Fruit fly (Drosophila melanogaster): ENCODE data around the gene Mcad.

DNA sequence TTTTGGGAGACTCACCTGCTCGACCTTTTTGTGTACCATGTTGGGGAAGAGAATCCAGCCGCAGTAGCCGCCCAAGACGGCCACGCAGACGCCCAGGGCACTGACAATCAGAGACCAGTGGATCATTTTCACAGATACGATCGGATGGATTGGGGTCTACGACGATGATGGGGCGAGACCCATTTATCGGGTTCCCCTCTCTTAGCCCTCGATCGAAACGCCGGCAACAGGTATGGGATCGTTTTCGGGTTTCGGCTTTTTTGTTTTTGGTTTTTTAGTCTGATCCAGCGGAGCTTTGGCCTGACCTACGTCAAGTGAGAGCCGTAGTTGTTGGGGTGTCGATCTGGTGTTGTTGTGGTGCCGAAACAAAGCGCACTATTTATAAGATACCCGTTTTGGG is 22.8 kb downstream of the Mcad start:
- no peak for TF ChIP-seq OdsH (GFP tag; optimal IDR thresholded peaks at IDR 0.05)
- TF ChIP-seq psq (GFP tag; optimal IDR thresholded peaks at IDR 0.05): no peak
- TF ChIP-seq dmrt93B (GFP tag; optimal IDR thresholded peaks at IDR 0.05): no peak
- no peak for TF ChIP-seq tai (GFP tag; optimal IDR thresholded peaks at IDR 0.05)
- no peak for TF ChIP-seq pan (optimal IDR thresholded peaks at IDR 0.05)
- no peak for TF ChIP-seq GATAd (GFP tag; optimal IDR thresholded peaks at IDR 0.05)
- TF ChIP-seq Myc (optimal IDR thresholded peaks at IDR 0.05): no peak
- TF ChIP-seq fru (GFP tag; optimal IDR thresholded peaks at IDR 0.05): no peak
- TF ChIP-seq usp (GFP tag; optimal IDR thresholded peaks at IDR 0.05): no peak
- no peak for TF ChIP-seq brk (GFP tag; optimal IDR thresholded peaks at IDR 0.05)
- no peak for TF ChIP-seq Sp1 (GFP tag; optimal IDR thresholded peaks at IDR 0.05)
